Fruit fly (Drosophila melanogaster) whole organism, wandering third instar larva: ENCODE data around the gene mtsh.

Source experiments
- Abd-B ChIP-seq: fragments of >200 bp; optimal IDR thresholded peaks from 2 replicates; lab custom pipeline; 2017; ENCODE audit warnings: missing biosample characterization, missing genetic modification characterization
- CG32264 ChIP-seq: fragments of 200-800 bp; sonication (Bioruptor generic); optimal IDR thresholded peaks from 2 replicates; lab custom pipeline; 2016; ENCODE audit warnings: missing biosample characterization, missing genetic modification characterization
- CG9705 ChIP-seq: fragments of 200-800 bp; sonication (Bioruptor generic); optimal IDR thresholded peaks from 2 replicates; lab custom pipeline; 2018; ENCODE audit warnings: missing biosample characterization, mild to moderate bottlenecking, missing genetic modification characterization
- CrebA ChIP-seq: fragments of 200-800 bp; sonication (Bioruptor generic); optimal IDR thresholded peaks from 2 replicates; lab custom pipeline; 2016; ENCODE audit warnings: missing biosample characterization, mild to moderate bottlenecking, missing genetic modification characterization, borderline replicate concordance
- Dfd ChIP-seq: fragments of >200 bp; optimal IDR thresholded peaks from 2 replicates; lab custom pipeline; 2017; ENCODE audit warnings: missing biosample characterization, missing genetic modification characterization
- Dif ChIP-seq: fragments of 200-275, 200-300 bp; sonication (Bioruptor generic); optimal IDR thresholded peaks from 2 replicates; lab custom pipeline; 2018; ENCODE audit warnings: missing biosample characterization, missing genetic modification characterization; ENCODE audit not compliant: partially characterized antibody
- GATAd ChIP-seq: sonication (Bioruptor generic); optimal IDR thresholded peaks from 2 replicates; lab custom pipeline; 2016; ENCODE audit warnings: missing biosample characterization, missing genetic modification characterization
- HLH106 ChIP-seq: fragments of 200-800 bp; optimal IDR thresholded peaks from 3 replicates; lab custom pipeline; 2019; ENCODE audit warnings: missing biosample characterization, mild to moderate bottlenecking, missing genetic modification characterization, moderate library complexity
- Hnf4 ChIP-seq: fragments of 200-800 bp; sonication (Bioruptor generic); optimal IDR thresholded peaks from 2 replicates; lab custom pipeline; 2016; ENCODE audit warnings: missing biosample characterization, mild to moderate bottlenecking, missing genetic modification characterization
- Hr78 ChIP-seq: fragments of >200 bp; optimal IDR thresholded peaks from 2 replicates; lab custom pipeline; 2017; ENCODE audit warnings: missing biosample characterization, missing genetic modification characterization
- Hr83 ChIP-seq: fragments of 200-300 bp; sonication (Bioruptor generic); optimal IDR thresholded peaks from 2 replicates; lab custom pipeline; 2016; ENCODE audit warnings: missing biosample characterization, mild to moderate bottlenecking, missing genetic modification characterization, moderate library complexity; ENCODE audit not compliant: poor library complexity, severe bottlenecking
- Jra ChIP-seq: sonication (Bioruptor generic); optimal IDR thresholded peaks from 2 replicates; lab custom pipeline; 2016; ENCODE audit warnings: missing biosample characterization, missing genetic modification characterization
- Mio ChIP-seq: sonication (Bioruptor generic); optimal IDR thresholded peaks from 2 replicates; lab custom pipeline; 2016; ENCODE audit warnings: missing biosample characterization, missing genetic modification characterization
- Myc ChIP-seq: fragments of >200 bp; optimal IDR thresholded peaks from 2 replicates; lab custom pipeline; 2017
- N ChIP-seq: fragments of >200 bp; optimal IDR thresholded peaks from 2 replicates; lab custom pipeline; 2018; ENCODE audit warnings: missing biosample characterization, missing external identifiers, missing genetic modification characterization
- OdsH ChIP-seq: fragments of 200-800 bp; sonication (Bioruptor generic); optimal IDR thresholded peaks from 2 replicates; lab custom pipeline; 2016; ENCODE audit warnings: missing biosample characterization, mild to moderate bottlenecking, missing genetic modification characterization
- Rel ChIP-seq, 2 experiments: fragments of 200-800 bp; sonication (Bioruptor generic) in 1 of 2; optimal IDR thresholded peaks; 2 replicates in 1 of 2; 3 replicates in 1 of 2; lab custom pipeline; 2016 to 2019; ENCODE audit warnings: mild to moderate bottlenecking in 2 of 2, missing biosample characterization in 2 of 2, missing genetic modification characterization in 2 of 2, moderate library complexity in 1 of 2
- Sp1 ChIP-seq: fragments of 200-800 bp; sonication (Bioruptor generic); optimal IDR thresholded peaks from 3 replicates; lab custom pipeline; 2019; ENCODE audit warnings: missing biosample characterization, mild to moderate bottlenecking, missing genetic modification characterization, moderate library complexity
- Vsx2 ChIP-seq: fragments of 200-300, 225-300 bp; sonication (Bioruptor generic); optimal IDR thresholded peaks from 2 replicates; lab custom pipeline; 2018; ENCODE audit warnings: missing biosample characterization, missing genetic modification characterization; ENCODE audit not compliant: partially characterized antibody
- br ChIP-seq: fragments of 200-800 bp; sonication (Bioruptor generic); optimal IDR thresholded peaks from 2 replicates; lab custom pipeline; 2016; ENCODE audit warnings: missing biosample characterization, missing genetic modification characterization
- brk ChIP-seq: fragments of 200-800 bp; sonication (Bioruptor generic); optimal IDR thresholded peaks from 2 replicates; lab custom pipeline; 2016; ENCODE audit warnings: missing biosample characterization, mild to moderate bottlenecking, missing genetic modification characterization
- dl ChIP-seq, 2 experiments: fragments of 175-275, 200-275 bp in 1 of 2; fragments of 200-275 bp in 1 of 2; sonication (Bioruptor generic); optimal IDR thresholded peaks; lab custom pipeline; 2018; ENCODE audit warnings: mild to moderate bottlenecking in 2 of 2, missing biosample characterization in 2 of 2, missing genetic modification characterization in 2 of 2, moderate library complexity in 2 of 2; ENCODE audit not compliant: partially characterized antibody in 2 of 2, insufficient read depth in 1 of 2
- dmrt93B ChIP-seq: fragments of 200-800 bp; sonication (Bioruptor generic); optimal IDR thresholded peaks from 2 replicates; lab custom pipeline; 2018; ENCODE audit warnings: missing biosample characterization, mild to moderate bottlenecking, missing genetic modification characterization
- dsf ChIP-seq: sonication (Bioruptor generic); optimal IDR thresholded peaks from 2 replicates; lab custom pipeline; 2016; ENCODE audit warnings: missing biosample characterization, missing genetic modification characterization, borderline replicate concordance
- ey ChIP-seq: fragments of 200-800 bp; sonication (Bioruptor generic); optimal IDR thresholded peaks from 2 replicates; lab custom pipeline; 2016; ENCODE audit warnings: missing biosample characterization, missing genetic modification characterization
- foxo ChIP-seq, 2 experiments: fragments of 200-800 bp; sonication (Bioruptor generic); optimal IDR thresholded peaks; 2 replicates in 1 of 2; 3 replicates in 1 of 2; lab custom pipeline; 2016 to 2017; ENCODE audit warnings: missing biosample characterization in 2 of 2, missing genetic modification characterization in 2 of 2
- fru ChIP-seq: fragments of 200-800 bp; sonication (Bioruptor generic); optimal IDR thresholded peaks from 3 replicates; lab custom pipeline; 2016; ENCODE audit warnings: missing biosample characterization, mild to moderate bottlenecking, missing genetic modification characterization
- h ChIP-seq: fragments of 200-800 bp; sonication (Bioruptor generic); optimal IDR thresholded peaks from 3 replicates; lab custom pipeline; 2016; ENCODE audit warnings: missing biosample characterization, mild to moderate bottlenecking, missing genetic modification characterization
- jim ChIP-seq: fragments of 175-275, 200-325 bp; sonication (Bioruptor generic); optimal IDR thresholded peaks from 2 replicates; lab custom pipeline; 2016; ENCODE audit warnings: missing biosample characterization, mild to moderate bottlenecking, missing genetic modification characterization
- lola ChIP-seq: fragments of >200 bp; optimal IDR thresholded peaks from 2 replicates; lab custom pipeline; 2017; ENCODE audit warnings: missing biosample characterization, missing genetic modification characterization
- pan ChIP-seq: fragments of >200 bp; optimal IDR thresholded peaks from 2 replicates; lab custom pipeline; 2017
- psq ChIP-seq: fragments of 200-800 bp; sonication (Bioruptor generic); optimal IDR thresholded peaks from 3 replicates; lab custom pipeline; 2017; ENCODE audit warnings: missing biosample characterization, mild to moderate bottlenecking, missing genetic modification characterization, moderate library complexity
- rgr ChIP-seq: fragments of 200-800 bp; sonication (Bioruptor generic); optimal IDR thresholded peaks from 3 replicates; lab custom pipeline; 2016; ENCODE audit warnings: missing biosample characterization, mild to moderate bottlenecking, missing genetic modification characterization
- sage ChIP-seq: fragments of 200-800 bp; sonication (Bioruptor generic); optimal IDR thresholded peaks from 2 replicates; lab custom pipeline; 2016; ENCODE audit warnings: missing biosample characterization, mild to moderate bottlenecking, missing genetic modification characterization
- sv ChIP-seq: fragments of 200-800 bp; sonication (Bioruptor generic); optimal IDR thresholded peaks from 3 replicates; lab custom pipeline; 2016; ENCODE audit warnings: missing biosample characterization, missing genetic modification characterization
- tai ChIP-seq: sonication (Bioruptor generic); optimal IDR thresholded peaks from 2 replicates; lab custom pipeline; 2016; ENCODE audit warnings: missing biosample characterization, missing genetic modification characterization
- usp ChIP-seq: fragments of >200 bp; optimal IDR thresholded peaks from 2 replicates; lab custom pipeline; 2017; ENCODE audit warnings: missing biosample characterization, missing genetic modification characterization
- woc ChIP-seq: sonication (Bioruptor generic); optimal IDR thresholded peaks from 2 replicates; lab custom pipeline; 2016; ENCODE audit warnings: missing biosample characterization, mild to moderate bottlenecking, missing genetic modification characterization

Gene mtsh

dm6 chr2L:8292159-8292887 is 27.4 kb downstream of the mtsh start (continued):
- TF ChIP-seq foxo (GFP tag; optimal IDR thresholded peaks at IDR 0.05; lab: Kevin White, UChicago) (peak; percentile 12 to 75), Myc (lab: Kevin White, UChicago) (no peak), psq (peak; percentile 59), OdsH (peak; percentile 86), sage (GFP tag; lab: Kevin White, UChicago) (peak; percentile 3), dmrt93B (GFP tag; lab: Kevin White, UChicago) (peak; percentile 33), dl (GFP tag; optimal IDR thresholded peaks at IDR 0.05; lab: Kevin White, UChicago; ENCODE audit: insufficient read depth in 1 of 2, partially characterized antibody in 2 of 2) (no peak), sv (GFP tag; lab: Kevin White, UChicago) (peak; percentile 96), Vsx2 (no peak), HLH106 (tag; lab: Kevin White, UChicago) (peak; percentile 78), Abd-B (GFP tag; lab: Kevin White, UChicago) (no peak), br (peak; percentile 83)
- TF ChIP-seq, all 38 proteins: peak for 23

- TF ChIP-seq psq (peak; percentile 76), dl (GFP tag; optimal IDR thresholded peaks at IDR 0.05; lab: Kevin White, UChicago; ENCODE audit: insufficient read depth in 1 of 2, partially characterized antibody in 2 of 2) (no peak), sage (GFP tag; lab: Kevin White, UChicago) (peak; percentile 73), foxo (GFP tag; optimal IDR thresholded peaks at IDR 0.05; lab: Kevin White, UChicago) (peak; percentile 30 to 89), Dfd (GFP tag; lab: Kevin White, UChicago) (no peak), pan (lab: Kevin White, UChicago) (no peak), usp (GFP tag; lab: Kevin White, UChicago) (no peak), OdsH (peak; percentile 83), GATAd (GFP tag; lab: Kevin White, UChicago) (no peak), br (peak; percentile 85), Sp1 (GFP tag; lab: Kevin White, UChicago) (peak; percentile 85), h (GFP tag; lab: Kevin White, UChicago) (peak; percentile 89), Rel (GFP tag; optimal IDR thresholded peaks at IDR 0.05; lab: Kevin White, UChicago) (peak; percentile 8), Rel (tag; optimal IDR thresholded peaks at IDR 0.05; lab: Kevin White, UChicago) (peak; percentile 62), CG32264 (peak; percentile 59), Dif (GFP tag; lab: Kevin White, UChicago) (no peak), Myc (lab: Kevin White, UChicago) (no peak), N (GFP tag; lab: Kevin White, UChicago) (no peak), jim (GFP tag; lab: Kevin White, UChicago) (no peak), tai (peak; percentile 81), ey (peak; percentile 85), Jra (GFP tag; lab: Kevin White, UChicago) (peak; percentile 64), brk (GFP tag; lab: Kevin White, UChicago) (peak; percentile 61), Mio (peak; percentile 15), woc (GFP tag; lab: Kevin White, UChicago) (peak; percentile 85), rgr (GFP tag; lab: Kevin White, UChicago) (peak; percentile 83), HLH106 (tag; lab: Kevin White, UChicago) (peak; percentile 87), Vsx2 (no peak), Hr83 (GFP tag; lab: Kevin White, UChicago) (no peak), sv (GFP tag; lab: Kevin White, UChicago) (no peak), dsf (no peak), fru (GFP tag; lab: Kevin White, UChicago) (peak; percentile 87), lola (GFP tag; lab: Kevin White, UChicago) (no peak), CG9705 (peak; percentile 63), Hnf4 (peak; percentile 85), Abd-B (GFP tag; lab: Kevin White, UChicago) (no peak), dmrt93B (GFP tag; lab: Kevin White, UChicago) (peak; percentile 73), Hr78 (GFP tag; lab: Kevin White, UChicago) (no peak), CrebA (peak; percentile 62)
Observed at dm6 chr2L:8290653-8291233, 29.0 kb downstream of the mtsh start.
